Fruit fly (Drosophila melanogaster): ENCODE results near the gene Hsp83.

Gene Hsp83

DNA sequence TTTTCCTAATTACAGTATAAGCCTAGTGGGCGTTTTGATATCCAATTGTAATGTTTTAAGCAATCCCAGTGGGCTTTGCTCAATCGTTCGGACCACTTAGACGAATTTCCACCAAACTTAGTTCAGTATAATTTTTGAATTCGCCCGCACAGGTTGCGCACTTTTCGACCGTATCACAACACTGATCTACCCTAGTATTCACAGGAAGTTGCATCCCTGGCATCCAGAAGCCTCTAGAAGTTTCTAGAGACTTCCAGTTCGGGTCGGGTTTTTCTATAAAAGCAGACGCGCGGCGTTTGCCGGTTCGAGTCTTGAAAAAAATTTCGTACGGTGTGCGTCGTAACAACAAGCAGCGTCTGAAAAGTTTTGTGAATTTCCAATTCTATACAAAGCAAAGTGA, at the start of gene Hsp83:
Hsp83 (plus strand) TSS at position 58 of the 400 bp plus-strand sequence.
- no peak for TF ChIP-seq CG8478 (optimal IDR thresholded peaks at IDR 0.05)
- no peak for TF ChIP-seq psq (optimal IDR thresholded peaks at IDR 0.05)
- TF ChIP-seq EcR (GFP tag; optimal IDR thresholded peaks at IDR 0.05) = no peak
- no peak for TF ChIP-seq pan (optimal IDR thresholded peaks at IDR 0.05)
- TF ChIP-seq Dll (optimal IDR thresholded peaks at IDR 0.05) = no peak

DNA sequence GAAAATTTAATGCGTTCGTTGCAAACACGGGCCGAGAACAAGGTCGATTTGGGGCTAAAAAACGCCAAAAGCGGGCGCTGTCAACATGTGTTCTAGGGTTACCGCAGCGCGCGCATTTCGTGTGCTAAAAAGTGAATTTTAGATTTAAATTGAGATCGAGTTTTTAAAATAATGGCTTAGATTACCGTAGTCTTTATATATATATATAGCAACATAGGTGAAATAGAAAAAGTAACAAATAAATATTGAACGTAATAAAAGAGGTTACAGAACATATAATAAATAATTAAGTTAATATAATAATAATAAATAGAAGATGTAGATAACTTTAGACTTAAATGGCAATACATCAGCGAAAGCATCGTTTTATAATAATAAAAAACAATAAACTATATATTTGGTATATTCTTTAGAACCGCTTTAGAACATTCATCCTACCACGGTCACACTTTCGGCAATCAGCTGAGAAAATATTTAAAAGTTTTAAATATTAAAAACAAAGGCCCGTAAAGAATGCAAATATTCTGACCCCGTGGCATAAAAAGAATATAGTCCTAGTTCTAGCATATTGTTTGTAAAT, 49.3 kb upstream of the Hsp83 start, which contains the start of the genes CG11537 and Alg2:
CG11537 (minus strand) TSS at position 75 of the 580 bp plus-strand sequence.
Alg2 (plus strand) TSS at position 426 of the 580 bp plus-strand sequence.
- no peak for TF ChIP-seq usp (GFP tag; optimal IDR thresholded peaks at IDR 0.05)
- TF ChIP-seq psq (optimal IDR thresholded peaks at IDR 0.05) = no peak
- no peak for TF ChIP-seq pan (optimal IDR thresholded peaks at IDR 0.05)
- TF ChIP-seq CG8478 (optimal IDR thresholded peaks at IDR 0.05) = no peak

DNA sequence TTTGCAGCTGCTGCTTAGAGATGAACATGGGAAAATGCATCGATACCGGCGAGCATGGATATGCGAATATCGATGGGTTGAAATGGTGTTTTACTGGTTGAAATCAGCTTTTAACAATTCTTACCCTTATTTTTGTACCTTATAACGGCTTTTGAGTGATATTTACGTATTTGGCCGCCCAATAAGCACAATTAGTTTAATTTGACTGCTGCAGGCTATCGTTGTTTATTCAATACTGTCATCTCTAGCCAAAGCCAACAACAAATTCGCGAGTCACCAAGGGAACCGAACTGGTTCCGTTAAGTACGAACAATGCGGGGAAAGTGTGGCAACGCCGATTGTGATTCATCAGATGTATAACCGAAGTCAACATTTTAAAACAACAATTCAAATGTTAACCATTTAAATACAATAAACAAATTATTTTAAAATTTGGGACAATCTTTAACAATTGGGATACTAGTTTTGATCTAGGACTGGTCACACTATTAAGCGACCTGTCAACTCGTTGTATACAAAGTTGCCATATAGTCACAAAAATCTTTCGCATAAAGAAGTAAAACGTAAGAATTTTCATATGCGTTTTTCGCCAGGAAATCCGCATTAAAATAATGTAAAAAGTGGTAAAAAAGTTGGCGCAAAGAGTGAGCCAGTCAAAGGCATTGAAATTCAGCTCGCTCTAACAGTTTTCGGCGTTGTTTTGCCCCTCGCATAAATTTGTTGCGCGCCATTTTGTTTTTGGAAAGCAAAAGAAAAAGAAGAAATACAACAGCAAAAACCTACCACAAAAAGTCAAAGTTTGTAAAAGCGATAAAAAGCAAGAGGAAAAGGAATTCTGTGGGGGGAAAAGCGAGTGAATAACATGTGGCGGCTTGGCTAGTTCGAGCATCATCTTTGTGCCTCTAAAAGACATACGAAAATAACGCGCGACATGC, 44.4 kb upstream of the Hsp83 start, which contains the start of the genes Usp5 and BtbVII:
Usp5 (minus strand) TSS at position 234 of the 935 bp plus-strand sequence.
BtbVII (plus strand) TSS at position 522 of the 935 bp plus-strand sequence.
- TF ChIP-seq psq (optimal IDR thresholded peaks at IDR 0.05) = no peak
- no peak for TF ChIP-seq EcR (GFP tag; optimal IDR thresholded peaks at IDR 0.05)
- no peak for TF ChIP-seq usp (GFP tag; optimal IDR thresholded peaks at IDR 0.05)
- no peak for TF ChIP-seq Dll (optimal IDR thresholded peaks at IDR 0.05)
- TF ChIP-seq pan (optimal IDR thresholded peaks at IDR 0.05) = no peak
- no peak for TF ChIP-seq CG8478 (optimal IDR thresholded peaks at IDR 0.05)

DNA sequence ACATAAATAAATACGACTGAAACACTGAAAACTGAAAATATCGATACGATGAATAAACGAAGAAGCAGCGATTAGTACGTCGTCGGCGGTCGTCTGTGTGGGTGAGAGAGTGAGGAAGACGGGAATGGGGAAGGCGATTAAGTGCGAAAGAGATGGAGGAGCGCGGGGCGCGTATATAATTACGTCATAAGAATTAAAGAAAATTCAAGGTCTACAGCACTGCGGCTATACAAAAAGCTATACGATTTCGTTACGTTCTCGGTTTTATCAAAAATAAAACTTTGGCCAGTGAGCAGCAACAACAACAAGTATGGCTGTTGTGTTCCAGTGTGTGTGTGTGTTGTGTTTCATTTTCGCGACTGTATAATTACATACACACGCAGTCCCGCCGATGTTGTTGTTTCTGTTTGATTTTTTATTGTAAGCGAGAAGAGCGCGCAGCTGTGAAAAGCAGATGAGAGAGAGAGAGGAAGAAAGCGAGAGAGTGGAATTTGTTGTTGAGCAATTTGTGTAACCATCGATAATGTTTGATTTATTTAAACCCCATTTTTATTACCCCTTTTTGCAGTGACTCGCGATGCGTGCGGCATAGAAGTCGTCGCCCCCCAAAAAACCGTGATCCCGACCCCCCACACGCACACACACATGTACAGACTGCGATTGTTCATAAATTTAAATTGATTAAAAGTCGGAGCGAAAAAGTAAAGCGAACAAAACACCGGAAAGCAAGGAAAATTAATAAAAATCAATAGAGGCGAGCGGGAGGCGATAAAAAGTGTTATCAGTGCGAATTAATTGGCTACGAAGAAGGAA, 43.5 kb upstream of the Hsp83 start:
- TF ChIP-seq psq (optimal IDR thresholded peaks at IDR 0.05) = no peak
- peak; percentile 18 for TF ChIP-seq Dll (optimal IDR thresholded peaks at IDR 0.05)
- no peak for TF ChIP-seq pan (optimal IDR thresholded peaks at IDR 0.05)

DNA sequence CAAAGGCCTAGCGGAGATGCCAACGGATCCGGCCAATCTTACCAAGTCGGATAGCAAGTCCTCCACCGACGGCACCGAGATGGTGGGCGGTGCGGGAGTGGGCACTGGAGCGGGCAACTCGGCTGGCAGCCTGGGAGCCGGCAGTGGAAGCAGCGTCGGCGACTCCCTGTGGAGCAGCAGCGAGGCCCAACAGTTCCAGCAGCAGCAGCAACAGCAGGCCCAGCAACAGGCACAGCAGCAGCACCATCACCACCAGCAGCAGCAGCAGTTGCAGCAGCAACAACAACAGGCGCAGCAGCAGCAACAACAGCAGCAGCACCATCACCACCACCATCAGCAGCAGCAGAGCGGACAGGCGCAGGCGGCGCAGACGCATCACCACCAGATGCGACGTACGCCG, 42.4 kb upstream of the Hsp83 start:
- TF ChIP-seq CG8478 (optimal IDR thresholded peaks at IDR 0.05) (no peak), usp (GFP tag; optimal IDR thresholded peaks at IDR 0.05) (no peak), EcR (GFP tag; optimal IDR thresholded peaks at IDR 0.05) (no peak), pan (optimal IDR thresholded peaks at IDR 0.05) (no peak)

DNA sequence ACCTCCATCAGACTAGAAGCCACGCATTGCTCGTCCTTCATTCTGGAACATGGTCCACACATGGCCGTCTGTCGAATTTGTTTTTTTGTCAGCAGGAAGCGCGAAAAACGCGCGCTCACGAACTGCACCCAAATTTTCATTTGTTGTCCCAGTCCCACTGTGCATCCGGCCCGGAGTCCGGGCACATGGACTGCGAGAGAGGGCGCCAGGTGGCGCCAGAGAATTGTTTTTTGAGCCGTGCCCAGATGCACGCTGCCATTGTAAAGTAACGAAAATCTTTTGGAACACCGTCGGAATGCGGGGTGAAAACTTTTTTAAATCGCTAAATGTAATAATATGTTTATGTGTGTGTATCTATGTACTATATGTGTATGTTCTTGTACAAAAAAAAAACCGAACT, 35.1 kb upstream of the Hsp83 start:
- TF ChIP-seq EcR (GFP tag; optimal IDR thresholded peaks at IDR 0.05) (no peak), usp (GFP tag; optimal IDR thresholded peaks at IDR 0.05) (no peak), psq (optimal IDR thresholded peaks at IDR 0.05) (no peak), Dll (optimal IDR thresholded peaks at IDR 0.05) (no peak), pan (optimal IDR thresholded peaks at IDR 0.05) (no peak), CG8478 (optimal IDR thresholded peaks at IDR 0.05) (no peak)

DNA sequence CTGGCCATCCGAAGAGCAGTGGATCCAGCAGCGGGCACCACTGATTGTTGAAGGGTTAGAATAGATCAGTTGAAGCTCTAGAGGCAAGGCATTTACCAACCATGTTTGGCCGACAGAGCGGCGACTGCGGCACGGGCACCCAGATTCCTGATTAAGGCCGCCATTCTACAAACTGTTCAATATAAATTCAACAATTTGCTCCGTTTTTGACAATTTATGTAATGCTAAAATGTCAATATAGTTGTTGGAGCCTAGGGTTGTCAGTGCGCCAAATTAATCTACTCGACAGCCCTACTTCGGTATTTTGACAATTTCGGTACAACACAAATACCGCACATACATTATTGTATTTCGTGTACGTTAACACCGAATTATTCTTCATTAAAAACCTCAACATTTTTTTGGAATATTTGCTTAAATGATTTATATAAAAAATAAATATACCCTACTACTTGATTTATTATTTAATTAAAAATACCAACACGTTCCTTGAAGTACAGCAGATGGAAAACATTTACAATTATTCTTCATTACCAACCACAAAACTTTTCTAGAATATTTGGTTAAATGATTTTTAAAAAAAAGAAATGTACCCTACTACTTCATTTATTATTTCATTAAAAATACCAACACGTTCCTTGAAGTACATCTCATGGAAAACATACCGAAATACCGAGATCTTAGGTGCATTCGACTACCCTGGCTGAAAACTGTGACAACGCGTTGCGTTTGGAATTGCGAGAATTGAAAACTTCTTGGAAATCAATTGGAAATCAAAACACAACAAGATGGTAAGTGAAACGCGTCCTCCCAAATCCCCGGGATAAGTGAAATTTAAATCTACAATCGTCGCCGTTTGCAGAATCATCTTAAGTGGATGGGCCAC, 33.2 kb upstream of the Hsp83 start, which contains the start of the genes ND-30 and CG15812:
ND-30 (minus strand) TSS at position 270 of the 886 bp plus-strand sequence.
CG15812 (plus strand) TSS at position 683 of the 886 bp plus-strand sequence.
- no peak for TF ChIP-seq pan (optimal IDR thresholded peaks at IDR 0.05)
- no peak for TF ChIP-seq EcR (GFP tag; optimal IDR thresholded peaks at IDR 0.05)
- no peak for TF ChIP-seq psq (optimal IDR thresholded peaks at IDR 0.05)
- no peak for TF ChIP-seq usp (GFP tag; optimal IDR thresholded peaks at IDR 0.05)
- no peak for TF ChIP-seq Dll (optimal IDR thresholded peaks at IDR 0.05)
- no peak for TF ChIP-seq CG8478 (optimal IDR thresholded peaks at IDR 0.05)

DNA sequence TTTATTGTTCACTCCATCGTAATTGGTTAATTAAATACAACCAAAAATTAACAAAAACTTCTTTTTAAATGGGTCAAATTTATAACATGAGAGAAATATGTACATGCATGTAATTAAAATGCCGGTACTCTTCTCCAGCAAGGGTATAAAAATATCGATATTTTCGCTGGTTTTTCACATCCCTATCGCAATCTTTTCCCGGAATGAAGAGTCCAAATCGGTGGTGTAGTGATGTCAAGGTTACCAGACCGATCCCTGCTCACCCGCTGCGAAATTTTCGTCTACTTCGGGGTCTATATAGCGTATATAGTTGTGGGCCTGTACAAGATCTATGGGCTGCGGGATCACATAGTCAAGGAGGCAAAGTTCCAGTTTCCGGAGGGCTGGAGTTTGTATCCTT, 30.8 kb upstream of the Hsp83 start, which contains the start of gene rasp:
rasp (plus strand) TSS at position 213 of the 400 bp plus-strand sequence.
- no peak for TF ChIP-seq CG8478 (optimal IDR thresholded peaks at IDR 0.05)
- no peak for TF ChIP-seq pan (optimal IDR thresholded peaks at IDR 0.05)
- TF ChIP-seq Dll (optimal IDR thresholded peaks at IDR 0.05) = no peak
- TF ChIP-seq psq (optimal IDR thresholded peaks at IDR 0.05) = no peak
- no peak for TF ChIP-seq EcR (GFP tag; optimal IDR thresholded peaks at IDR 0.05)
- no peak for TF ChIP-seq usp (GFP tag; optimal IDR thresholded peaks at IDR 0.05)

DNA sequence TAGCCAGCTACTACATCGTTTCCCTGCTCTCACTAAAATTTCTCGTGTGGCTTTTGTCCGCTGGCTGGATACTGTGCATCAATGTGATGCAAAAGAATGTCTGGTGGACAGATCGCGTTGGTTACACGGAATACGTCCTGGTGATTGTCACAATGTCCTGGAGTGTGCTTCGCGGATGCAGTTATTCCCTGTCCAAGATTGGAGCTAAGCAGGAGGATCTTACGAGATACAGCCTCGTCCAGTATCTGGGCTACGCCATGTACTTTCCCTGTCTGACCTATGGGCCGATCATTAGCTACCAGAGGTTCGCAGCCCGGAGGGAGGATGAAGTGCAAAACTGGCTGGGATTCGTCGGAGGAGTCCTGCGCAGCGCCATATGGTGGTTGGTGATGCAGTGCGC, 30.2 kb upstream of the Hsp83 start:
- TF ChIP-seq pan (optimal IDR thresholded peaks at IDR 0.05) (no peak), CG8478 (optimal IDR thresholded peaks at IDR 0.05) (no peak), Dll (optimal IDR thresholded peaks at IDR 0.05) (no peak), EcR (GFP tag; optimal IDR thresholded peaks at IDR 0.05) (no peak), usp (GFP tag; optimal IDR thresholded peaks at IDR 0.05) (no peak), psq (optimal IDR thresholded peaks at IDR 0.05) (no peak)

DNA sequence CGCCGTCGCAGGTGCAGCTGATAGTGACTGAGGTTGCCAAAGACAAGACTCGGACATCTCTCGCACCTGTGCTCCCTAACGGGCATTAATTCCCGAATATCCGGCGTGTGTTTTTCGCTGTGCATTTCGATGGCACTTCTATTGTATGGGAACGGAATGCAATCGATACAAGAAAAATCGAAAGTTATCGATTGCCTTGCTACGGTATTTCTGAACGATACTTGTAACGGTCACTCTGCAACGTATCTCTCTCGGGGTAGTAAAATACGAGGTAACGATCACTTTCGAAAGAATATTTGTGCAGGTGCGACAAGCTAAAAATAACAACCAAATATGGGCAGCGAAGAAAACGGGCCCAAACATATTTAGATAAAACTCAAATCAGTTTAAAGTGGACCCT, 27.8 kb upstream of the Hsp83 start, which contains the start of gene CG32280:
CG32280 (plus strand) TSS at position 231 of the 400 bp plus-strand sequence.
- TF ChIP-seq psq (optimal IDR thresholded peaks at IDR 0.05) = no peak
- no peak for TF ChIP-seq EcR (GFP tag; optimal IDR thresholded peaks at IDR 0.05)
- TF ChIP-seq usp (GFP tag; optimal IDR thresholded peaks at IDR 0.05) = no peak
- TF ChIP-seq pan (optimal IDR thresholded peaks at IDR 0.05) = no peak
- no peak for TF ChIP-seq Dll (optimal IDR thresholded peaks at IDR 0.05)
- no peak for TF ChIP-seq CG8478 (optimal IDR thresholded peaks at IDR 0.05)

Measured in whole organism.